Fruit fly (Drosophila melanogaster): Measurements from ENCODE around the gene Fitm.

Fitm gene

DNA sequence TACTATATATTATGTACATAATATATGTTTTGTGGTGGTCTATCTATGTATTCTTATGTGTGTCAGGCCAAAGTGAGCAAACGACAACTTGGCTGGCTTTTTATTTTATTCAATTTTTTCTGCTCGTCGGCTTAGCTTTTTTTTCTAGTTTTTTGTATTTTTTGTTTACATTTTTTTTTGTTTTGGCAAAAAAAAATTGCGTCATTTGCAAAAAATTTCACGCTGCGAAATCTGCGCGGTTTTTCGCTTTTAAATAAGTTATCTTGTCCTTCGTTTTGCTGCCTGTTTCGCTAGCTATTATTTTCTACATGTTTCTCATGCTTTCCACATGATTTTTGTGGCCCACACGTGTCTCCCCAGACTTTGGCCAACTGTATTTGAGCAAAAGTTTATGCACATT lies 26.6 kb upstream of the Fitm start:
- TF ChIP-seq Eip78C (GFP tag) = no peak
- TF ChIP-seq CG4318 (GFP tag; optimal IDR thresholded peaks at IDR 0.05) = no peak
- no peak for TF ChIP-seq Ets96B (tag; optimal IDR thresholded peaks at IDR 0.05)
- TF ChIP-seq Sox15 (GFP tag; optimal IDR thresholded peaks at IDR 0.05) = no peak
- no peak for TF ChIP-seq CG15336 (GFP tag; IDR thresholded peaks at IDR 0.05)
- TF ChIP-seq CG10631 (GFP tag; optimal IDR thresholded peaks at IDR 0.05) = no peak
- no peak for TF ChIP-seq CG6163 (GFP tag; IDR thresholded peaks at IDR 0.05)
- no peak for TF ChIP-seq CG6854 (GFP tag; optimal IDR thresholded peaks at IDR 0.05)
- TF ChIP-seq dac (GFP tag; optimal IDR thresholded peaks at IDR 0.05) = no peak
- TF ChIP-seq esn (GFP tag; optimal IDR thresholded peaks at IDR 0.05) = no peak
- TF ChIP-seq CG32006 (GFP tag; optimal IDR thresholded peaks at IDR 0.05) = no peak
- TF ChIP-seq eg (GFP tag; IDR thresholded peaks at IDR 0.05) = no peak
- no peak for TF ChIP-seq vri (GFP tag; optimal IDR thresholded peaks at IDR 0.05)
- no peak for TF ChIP-seq fd59A (GFP tag; optimal IDR thresholded peaks at IDR 0.05)

dm6 chr3L:5154917-5155613 lies 9.2 kb upstream of the Fitm start:
- TF ChIP-seq eg (GFP tag; IDR thresholded peaks at IDR 0.05) (no peak; the same call in 2 of the 3 replicates), Sox102F (GFP tag; optimal IDR thresholded peaks at IDR 0.05) (no peak), dsx (GFP tag; optimal IDR thresholded peaks at IDR 0.05; ENCODE audit: poor library complexity, severe bottlenecking) (no peak), CG4318 (GFP tag; optimal IDR thresholded peaks at IDR 0.05) (no peak), OdsH (GFP tag; optimal IDR thresholded peaks at IDR 0.05) (no peak), Gug (GFP tag; IDR thresholded peaks at IDR 0.05) (no peak), Eip75B (GFP tag; optimal IDR thresholded peaks at IDR 0.05) (no peak), CG11294 (GFP tag; IDR thresholded peaks at IDR 0.05) (0 out of 2 replicates have a peak, but pooled peaks have one; percentile 29), salr (GFP tag; optimal IDR thresholded peaks at IDR 0.05) (no peak), fkh (GFP tag; optimal IDR thresholded peaks at IDR 0.05) (no peak), CG7368 (GFP tag; optimal IDR thresholded peaks at IDR 0.05) (peak; percentile 66), CG8319 (GFP tag; optimal IDR thresholded peaks at IDR 0.05) (peak; percentile 32), Eip78C (GFP tag) (no peak), Eip93F (GFP tag; optimal IDR thresholded peaks at IDR 0.05) (no peak), CG6808 (GFP tag; optimal IDR thresholded peaks at IDR 0.05) (peak; percentile 51), CG6792 (GFP tag; optimal IDR thresholded peaks at IDR 0.05) (peak; percentile 71), ss (GFP tag; optimal IDR thresholded peaks at IDR 0.05) (peak in 1 of 2 experiments; percentile 54), acj6 (GFP tag; optimal IDR thresholded peaks at IDR 0.05) (no peak), achi (GFP tag; optimal IDR thresholded peaks at IDR 0.05) (peak; percentile 65), CG6854 (GFP tag; optimal IDR thresholded peaks at IDR 0.05) (no peak), CG3919 (GFP tag; optimal IDR thresholded peaks at IDR 0.05) (no peak), CG10669 (GFP tag; optimal IDR thresholded peaks at IDR 0.05) (no peak), Ets21C (GFP tag; optimal IDR thresholded peaks at IDR 0.05) (no peak), Sox15 (GFP tag; optimal IDR thresholded peaks at IDR 0.05) (peak; percentile 32), CG34406 (GFP tag; optimal IDR thresholded peaks at IDR 0.05) (no peak), CG3032 (tag; optimal IDR thresholded peaks at IDR 0.05) (peak; percentile 20), vri (GFP tag; optimal IDR thresholded peaks at IDR 0.05) (no peak), Ets96B (tag; optimal IDR thresholded peaks at IDR 0.05) (peak; percentile 34), fd59A (GFP tag; optimal IDR thresholded peaks at IDR 0.05) (no peak), CG11902 (GFP tag; optimal IDR thresholded peaks at IDR 0.05) (peak; percentile 34), CG11762 (GFP tag; optimal IDR thresholded peaks at IDR 0.05; ENCODE audit: insufficient read depth) (peak; percentile 12), CG31627 (GFP tag; optimal IDR thresholded peaks at IDR 0.05) (no peak), CG9139 (GFP tag; optimal IDR thresholded peaks at IDR 0.05) (no peak), CG10631 (GFP tag; optimal IDR thresholded peaks at IDR 0.05) (peak; percentile 60), Sox14 (GFP tag; optimal IDR thresholded peaks at IDR 0.05) (peak; percentile 49), Blimp-1 (GFP tag; optimal IDR thresholded peaks at IDR 0.05) (no peak), topi (GFP tag; optimal IDR thresholded peaks at IDR 0.05) (no peak), Met (GFP tag; optimal IDR thresholded peaks at IDR 0.05) (no peak), cyc (GFP tag; optimal IDR thresholded peaks at IDR 0.05) (peak; percentile 68), Lpt (GFP tag; optimal IDR thresholded peaks at IDR 0.05) (peak; percentile 2), CG6163 (GFP tag; IDR thresholded peaks at IDR 0.05) (no peak; the same call in 1 of the 3 replicates), Hr39 (GFP tag; optimal IDR thresholded peaks at IDR 0.05) (no peak), CG1621 (tag; optimal IDR thresholded peaks at IDR 0.05) (no peak)

Measured in whole organism, prepupa.